Fruit fly (Drosophila melanogaster) whole organism, adult: Measurements from ENCODE around the gene TwdlB.

Source experiments
- CG11617 ChIP-seq: fragments of 200-800 bp; sonication (Bioruptor generic); optimal IDR thresholded peaks from 2 replicates; lab custom pipeline; 2017; ENCODE audit warnings: mild to moderate bottlenecking, missing biosample characterization, missing genetic modification reagents, missing genetic modification characterization
- CG12768 ChIP-seq: fragments of 200-800 bp; sonication (Bioruptor generic); optimal IDR thresholded peaks from 2 replicates; lab custom pipeline; 2017; ENCODE audit warnings: missing biosample characterization, missing genetic modification characterization, mild to moderate bottlenecking, moderate library complexity, missing genetic modification reagents
- CG1620 ChIP-seq: fragments of 200-800 bp; sonication (Bioruptor generic); optimal IDR thresholded peaks from 2 replicates; lab custom pipeline; 2016; ENCODE audit warnings: missing biosample characterization, missing genetic modification characterization
- CG33017 ChIP-seq: fragments of 200-800 bp; sonication (Bioruptor generic); optimal IDR thresholded peaks from 2 replicates; lab custom pipeline; 2018; ENCODE audit warnings: missing biosample characterization, mild to moderate bottlenecking, missing genetic modification characterization, moderate library complexity
- CG7045 ChIP-seq: fragments of 200-800 bp; sonication (Bioruptor generic); optimal IDR thresholded peaks from 2 replicates; lab custom pipeline; 2017; ENCODE audit warnings: missing biosample characterization, mild to moderate bottlenecking, missing genetic modification characterization
- Clk ChIP-seq: fragments of 200-800 bp; sonication (Bioruptor generic); optimal IDR thresholded peaks from 2 replicates; lab custom pipeline; 2017; ENCODE audit warnings: missing biosample characterization, missing genetic modification characterization
- Crg-1 ChIP-seq: fragments of 200-800 bp; sonication (Bioruptor generic); optimal IDR thresholded peaks from 2 replicates; lab custom pipeline; 2016; ENCODE audit warnings: missing biosample characterization, missing genetic modification characterization
- Hr96 ChIP-seq: fragments of 200-800 bp; sonication (Bioruptor generic); optimal IDR thresholded peaks from 2 replicates; lab custom pipeline; 2016; ENCODE audit warnings: missing biosample characterization, missing genetic modification characterization
- Mnt ChIP-seq: fragments of 200-800 bp; sonication (Bioruptor generic); optimal IDR thresholded peaks from 2 replicates; lab custom pipeline; 2016; ENCODE audit warnings: missing biosample characterization, mild to moderate bottlenecking, missing genetic modification characterization
- bab1 ChIP-seq: fragments of 200-800 bp; sonication (Bioruptor generic); optimal IDR thresholded peaks from 3 replicates; lab custom pipeline; 2019; ENCODE audit warnings: missing biosample characterization, mild to moderate bottlenecking, missing genetic modification characterization, moderate library complexity
- kay ChIP-seq: fragments of 200-800 bp; sonication (Bioruptor generic); peaks from one replicate; lab custom pipeline; 2016; ENCODE audit warnings: missing biosample characterization, missing genetic modification characterization, borderline replicate concordance
- pad ChIP-seq: fragments of 200-800 bp; sonication (Bioruptor generic); optimal IDR thresholded peaks from 3 replicates; lab custom pipeline; 2017; ENCODE audit warnings: missing biosample characterization, missing genetic modification characterization, mild to moderate bottlenecking, moderate library complexity, missing genetic modification reagents
- tj ChIP-seq: fragments of 200-800 bp; sonication (Bioruptor generic); optimal IDR thresholded peaks from 3 replicates; lab custom pipeline; 2017; ENCODE audit warnings: missing biosample characterization, mild to moderate bottlenecking, missing genetic modification characterization, moderate library complexity
- toe ChIP-seq: fragments of 200-800 bp; sonication (Bioruptor generic); optimal IDR thresholded peaks from 2 replicates; lab custom pipeline; 2016; ENCODE audit warnings: missing biosample characterization, missing genetic modification characterization

dm6 chr3R:26623493-26623956 is at the start of gene TwdlB:
- TF ChIP-seq kay (GFP tag; lab: Kevin White, UChicago) (no peak), tj (GFP tag; lab: Kevin White, UChicago) (no peak), Hr96 (no peak), CG1620 (GFP tag; lab: Kevin White, UChicago) (no peak), Crg-1 (GFP tag; lab: Kevin White, UChicago) (no peak), Clk (GFP tag; lab: Kevin White, UChicago) (no peak), CG33017 (tag; lab: Kevin White, UChicago) (no peak), toe (GFP tag; lab: Kevin White, UChicago) (no peak), Mnt (no peak), pad (GFP tag; lab: Kevin White, UChicago) (no peak), CG7045 (GFP tag; lab: Kevin White, UChicago) (no peak), bab1 (GFP tag; lab: Kevin White, UChicago) (no peak), CG11617 (GFP tag; lab: Kevin White, UChicago) (no peak), CG12768 (GFP tag; lab: Kevin White, UChicago) (no peak)
